Worm (Caenorhabditis elegans): ENCODE results near the gene nspb-11.

nspb-11 gene

DNA sequence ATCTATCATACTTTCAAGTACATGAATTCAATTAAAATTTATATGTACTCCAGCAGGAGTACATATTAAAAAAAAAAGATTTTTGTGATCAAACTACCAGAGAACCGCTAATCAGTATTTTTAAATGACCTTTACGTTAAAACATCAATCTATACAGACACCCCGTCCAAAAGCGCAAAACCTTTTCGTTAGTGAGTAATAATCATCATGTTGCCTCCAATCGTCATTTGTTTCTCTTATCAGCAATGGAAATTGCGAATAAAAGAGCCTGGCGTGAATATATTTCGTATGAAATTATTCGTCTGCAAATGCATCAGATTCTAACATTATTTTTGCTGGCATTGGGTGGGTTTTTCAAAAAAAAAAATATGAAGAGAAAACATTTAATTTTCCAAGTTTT is 3.0 kb upstream of the nspb-11 start, which contains the start of gene clec-66:
Gene clec-66, plus strand, starts transcription at position 225 of the 400 bp plus-strand sequence.
- TF ChIP-seq ceh-13 (GFP tag; optimal IDR thresholded peaks at IDR 0.05), result no peak

DNA sequence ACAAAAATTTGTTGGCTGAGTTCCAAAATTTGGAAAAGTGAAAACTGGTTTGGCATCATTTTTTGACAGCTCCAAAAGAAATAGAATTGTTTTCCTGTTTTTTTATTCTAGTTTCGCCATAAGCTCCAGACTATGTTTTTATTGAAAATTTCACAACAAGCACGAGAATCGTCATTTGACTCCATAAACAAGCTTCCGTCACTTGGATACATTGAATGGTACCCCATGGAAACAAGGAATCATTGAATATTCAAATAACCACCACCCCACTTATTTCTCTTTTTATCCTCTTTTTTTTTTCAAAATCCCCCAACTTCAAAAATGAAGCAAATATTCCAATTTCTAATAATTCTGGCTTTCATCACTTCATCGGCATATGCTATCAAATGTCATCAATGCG is 1.6 kb downstream of the nspb-11 start, which contains the start of gene ddn-2:
Gene ddn-2, plus strand, starts transcription at position 301 of the 400 bp plus-strand sequence.
- TF ChIP-seq hmg-4 (GFP tag; optimal IDR thresholded peaks at IDR 0.05), result no peak
- TF ChIP-seq aly-1 (tag; optimal IDR thresholded peaks at IDR 0.05), result no peak
- TF ChIP-seq ceh-13 (GFP tag; optimal IDR thresholded peaks at IDR 0.05), result no peak
- no peak for TF ChIP-seq sea-1 (GFP tag; conservative IDR thresholded peaks at IDR 0.05)
- no peak for TF ChIP-seq hnd-1 (tag; optimal IDR thresholded peaks at IDR 0.05)

DNA sequence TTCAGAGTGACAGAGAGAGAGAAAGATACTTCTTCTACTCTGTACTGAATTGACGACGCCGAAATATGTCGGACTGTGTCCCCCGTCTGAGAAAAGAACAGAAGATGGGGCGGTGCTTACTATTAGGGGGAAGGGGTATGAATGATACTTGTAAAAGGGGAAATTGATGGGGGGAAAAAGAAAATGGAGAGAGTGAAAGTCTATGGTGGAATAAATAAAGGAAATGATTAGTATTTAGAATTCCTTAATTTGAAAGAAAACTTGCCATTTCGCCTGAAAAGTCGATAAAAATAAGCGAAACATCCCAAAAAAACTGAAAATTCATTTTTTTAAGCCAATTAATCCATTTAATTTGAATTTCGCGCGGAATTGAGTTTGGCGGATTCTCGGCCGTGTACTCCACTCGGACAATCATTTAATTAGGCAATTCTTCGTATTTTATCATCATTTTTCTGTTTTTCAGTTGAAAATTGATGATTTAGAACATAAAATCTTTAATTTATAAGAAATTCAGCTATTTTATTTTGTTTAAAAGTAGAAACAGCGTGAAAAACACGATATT is 7.4 kb downstream of the nspb-11 start, which contains the start of gene F35C5.12:
Gene F35C5.12, minus strand, starts transcription at position 51 of the 562 bp plus-strand sequence.
- no peak for TF ChIP-seq ceh-36 (tag; optimal IDR thresholded peaks at IDR 0.05)
- TF ChIP-seq hmg-4 (GFP tag; optimal IDR thresholded peaks at IDR 0.05), result no peak
- no peak for TF ChIP-seq flt-1 (GFP tag; IDR thresholded peaks at IDR 0.05)
- no peak for TF ChIP-seq tbx-37 (GFP tag; conservative IDR thresholded peaks at IDR 0.05)
- no peak for TF ChIP-seq tbx-11 (GFP tag; IDR thresholded peaks at IDR 0.05)
- no peak for TF ChIP-seq tra-4 (tag; optimal IDR thresholded peaks at IDR 0.05)

DNA sequence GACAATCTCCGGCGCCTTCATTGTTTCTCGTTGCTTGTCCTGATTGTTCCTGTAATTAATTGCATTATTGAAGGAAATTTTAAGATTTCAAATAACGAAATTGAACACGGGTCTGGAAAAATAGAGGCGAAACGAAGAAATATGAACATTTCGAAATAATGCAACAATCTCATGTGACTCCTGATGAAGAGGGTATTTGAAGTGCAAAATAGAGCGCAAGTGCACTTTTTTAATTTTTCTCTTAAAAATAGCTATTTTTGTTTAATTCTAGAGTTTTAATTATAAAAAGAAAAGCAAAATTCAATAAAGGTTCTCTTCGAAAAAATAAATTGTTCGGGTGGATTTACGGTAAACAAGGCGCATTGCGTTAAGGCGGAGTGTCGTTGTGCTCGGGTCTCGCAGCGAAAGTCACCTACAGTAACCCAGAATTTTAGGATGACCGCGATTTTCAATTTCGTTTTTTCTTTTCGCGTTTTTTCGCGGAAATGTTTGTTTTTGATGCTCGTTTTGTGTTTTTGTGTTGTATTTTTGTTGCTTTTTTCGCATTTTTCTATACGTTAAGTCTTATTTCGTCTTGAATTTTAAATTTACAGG is 11.9 kb downstream of the nspb-11 start, which contains the start of the genes F58G1.2 and wago-4:
Gene F58G1.2, minus strand, starts transcription at position 51 of the 594 bp plus-strand sequence.
Gene wago-4, plus strand, starts transcription at position 592 of the 594 bp plus-strand sequence.
- no peak for TF ChIP-seq flt-1 (GFP tag; IDR thresholded peaks at IDR 0.05)
- no peak for TF ChIP-seq ceh-36 (tag; optimal IDR thresholded peaks at IDR 0.05)
- TF ChIP-seq ama-1 (optimal IDR thresholded peaks at IDR 0.05), result no peak
- no peak for TF ChIP-seq scrt-1 (GFP tag; IDR thresholded peaks at IDR 0.05)
- no peak for TF ChIP-seq ets-7 (tag; optimal IDR thresholded peaks at IDR 0.05)
- no peak for TF ChIP-seq sea-1 (GFP tag; conservative IDR thresholded peaks at IDR 0.05)
- TF ChIP-seq tbx-11 (GFP tag; IDR thresholded peaks at IDR 0.05), result no peak
- TF ChIP-seq aly-1 (tag; optimal IDR thresholded peaks at IDR 0.05), result no peak
- no peak for TF ChIP-seq pes-1 (GFP tag; IDR thresholded peaks at IDR 0.05)
- TF ChIP-seq hnd-1 (tag; optimal IDR thresholded peaks at IDR 0.05), result no peak
- no peak for TF ChIP-seq tra-4 (tag; optimal IDR thresholded peaks at IDR 0.05)
- TF ChIP-seq hmg-4 (GFP tag; optimal IDR thresholded peaks at IDR 0.05), result no peak
- TF ChIP-seq B0310.2 (tag; optimal IDR thresholded peaks at IDR 0.05), result no peak
- no peak for TF ChIP-seq ceh-13 (GFP tag; optimal IDR thresholded peaks at IDR 0.05)
- TF ChIP-seq F13C5.2 (tag; optimal IDR thresholded peaks at IDR 0.05), result no peak

DNA sequence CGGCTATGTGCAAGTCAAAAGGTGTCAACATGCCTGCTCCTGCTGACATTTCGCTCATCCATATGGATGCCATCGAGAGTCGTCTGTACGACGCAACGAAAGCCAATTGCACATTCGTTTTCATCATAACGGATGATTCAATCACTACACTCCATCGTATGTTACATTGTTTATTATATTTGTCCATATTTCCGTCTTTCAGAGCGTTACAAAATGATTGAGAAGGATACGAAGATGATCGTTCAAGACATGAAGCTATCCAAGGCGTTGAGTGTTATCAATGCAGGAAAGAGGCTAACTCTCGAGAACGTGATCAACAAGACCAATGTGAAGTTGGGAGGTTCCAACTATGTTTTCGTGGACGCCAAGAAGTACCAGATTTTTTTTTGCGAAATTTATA is 14.3 kb downstream of the nspb-11 start:
- no peak for TF ChIP-seq hmbx-1 (tag; optimal IDR thresholded peaks at IDR 0.05)
- TF ChIP-seq F13C5.2 (tag; optimal IDR thresholded peaks at IDR 0.05), result no peak
- TF ChIP-seq ceh-36 (tag; optimal IDR thresholded peaks at IDR 0.05), result no peak
- no peak for TF ChIP-seq B0310.2 (tag; optimal IDR thresholded peaks at IDR 0.05)
- TF ChIP-seq pes-1 (GFP tag; IDR thresholded peaks at IDR 0.05), result no peak

DNA sequence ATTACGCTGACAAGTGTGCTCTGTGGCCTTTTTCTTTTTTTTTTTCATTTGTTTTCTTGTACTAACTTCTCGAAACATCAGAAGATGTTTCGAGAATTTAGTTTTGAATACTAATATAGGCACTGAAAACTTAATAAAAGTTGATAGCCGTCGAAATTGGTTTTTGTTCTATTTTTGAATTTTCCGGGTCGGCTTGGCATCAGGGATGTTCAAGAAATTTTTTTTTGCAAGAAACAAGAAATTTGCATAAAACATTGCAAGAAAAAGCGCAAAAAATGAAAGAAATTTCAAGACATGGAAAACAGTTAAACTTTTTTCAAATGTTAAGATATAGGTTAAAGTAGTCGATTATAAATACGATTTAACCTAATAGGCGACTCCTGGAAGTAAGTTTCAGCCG is 16.1 kb downstream of the nspb-11 start:
- TF ChIP-seq aly-1 (tag; optimal IDR thresholded peaks at IDR 0.05) (no peak), scrt-1 (GFP tag; IDR thresholded peaks at IDR 0.05) (no peak)

DNA sequence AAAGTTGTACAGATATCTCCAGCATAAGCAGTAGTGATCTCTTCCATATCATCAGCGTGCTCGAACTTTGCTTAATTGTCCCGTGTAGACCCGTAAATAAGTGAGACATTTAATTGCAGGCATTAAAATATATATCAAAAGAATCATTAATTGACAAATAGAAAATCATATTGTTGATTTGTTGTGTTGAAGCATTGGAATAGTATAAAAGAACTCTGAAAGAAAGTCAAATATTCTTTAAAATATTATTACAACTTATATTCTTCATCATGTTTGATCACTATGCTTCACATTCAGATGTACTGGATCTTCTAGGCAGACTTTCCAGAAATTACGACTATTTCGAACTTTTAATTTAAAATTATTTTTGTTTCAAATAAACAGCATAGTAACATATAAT is 18.4 kb downstream of the nspb-11 start, which contains the start of gene F58G1.8:
Gene F58G1.8, minus strand, starts transcription at position 101 of the 400 bp plus-strand sequence.
- TF ChIP-seq hmbx-1 (tag; optimal IDR thresholded peaks at IDR 0.05), result no peak
- no peak for TF ChIP-seq hnd-1 (tag; optimal IDR thresholded peaks at IDR 0.05)
- TF ChIP-seq ceh-36 (tag; optimal IDR thresholded peaks at IDR 0.05), result no peak
- TF ChIP-seq tbx-37 (GFP tag; conservative IDR thresholded peaks at IDR 0.05), result no peak
- no peak for TF ChIP-seq tra-4 (tag; optimal IDR thresholded peaks at IDR 0.05)
- TF ChIP-seq ama-1 (optimal IDR thresholded peaks at IDR 0.05), result no peak
- TF ChIP-seq hmg-4 (GFP tag; optimal IDR thresholded peaks at IDR 0.05), result no peak
- no peak for TF ChIP-seq flt-1 (GFP tag; IDR thresholded peaks at IDR 0.05)
- TF ChIP-seq B0310.2 (tag; optimal IDR thresholded peaks at IDR 0.05), result no peak
- TF ChIP-seq tbx-11 (GFP tag; IDR thresholded peaks at IDR 0.05), result no peak
- TF ChIP-seq ceh-13 (GFP tag; optimal IDR thresholded peaks at IDR 0.05), result no peak
- no peak for TF ChIP-seq pes-1 (GFP tag; IDR thresholded peaks at IDR 0.05)
- TF ChIP-seq F13C5.2 (tag; optimal IDR thresholded peaks at IDR 0.05), result no peak
- no peak for TF ChIP-seq scrt-1 (GFP tag; IDR thresholded peaks at IDR 0.05)
- no peak for TF ChIP-seq sea-1 (GFP tag; conservative IDR thresholded peaks at IDR 0.05)
- no peak for TF ChIP-seq aly-1 (tag; optimal IDR thresholded peaks at IDR 0.05)
- TF ChIP-seq ets-7 (tag; optimal IDR thresholded peaks at IDR 0.05), result no peak

DNA sequence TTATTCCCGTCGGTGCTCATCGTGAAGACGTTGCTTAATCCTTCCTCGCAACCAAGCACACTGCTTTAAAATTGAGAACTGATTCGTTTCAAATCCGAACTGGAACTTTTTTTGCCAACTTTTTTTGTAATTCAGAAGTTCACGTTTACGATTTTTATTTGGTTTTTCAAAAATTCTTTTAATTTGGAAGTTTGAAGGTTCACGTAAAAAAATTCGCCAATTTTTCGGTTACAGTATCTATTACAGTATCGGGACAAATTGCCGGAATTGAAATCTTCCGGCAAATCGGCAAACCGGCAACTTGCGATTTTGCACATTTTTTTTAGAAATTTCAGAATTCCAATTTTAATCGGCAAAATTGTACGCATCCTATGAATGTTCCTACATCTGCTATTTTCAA is 21.1 kb downstream of the nspb-11 start, which contains the start of gene F58G1.3:
Gene F58G1.3, minus strand, starts transcription at position 101 of the 400 bp plus-strand sequence.
- TF ChIP-seq tbx-37 (GFP tag; conservative IDR thresholded peaks at IDR 0.05), result no peak
- TF ChIP-seq flt-1 (GFP tag; IDR thresholded peaks at IDR 0.05), result no peak
- TF ChIP-seq hnd-1 (tag; optimal IDR thresholded peaks at IDR 0.05), result no peak
- no peak for TF ChIP-seq sea-1 (GFP tag; conservative IDR thresholded peaks at IDR 0.05)
- TF ChIP-seq tbx-11 (GFP tag; IDR thresholded peaks at IDR 0.05), result no peak
- no peak for TF ChIP-seq scrt-1 (GFP tag; IDR thresholded peaks at IDR 0.05)
- no peak for TF ChIP-seq ama-1 (optimal IDR thresholded peaks at IDR 0.05)
- no peak for TF ChIP-seq pes-1 (GFP tag; IDR thresholded peaks at IDR 0.05)
- no peak for TF ChIP-seq ceh-13 (GFP tag; optimal IDR thresholded peaks at IDR 0.05)
- TF ChIP-seq aly-1 (tag; optimal IDR thresholded peaks at IDR 0.05), result no peak
- TF ChIP-seq ets-7 (tag; optimal IDR thresholded peaks at IDR 0.05), result no peak
- no peak for TF ChIP-seq hmbx-1 (tag; optimal IDR thresholded peaks at IDR 0.05)
- no peak for TF ChIP-seq ceh-36 (tag; optimal IDR thresholded peaks at IDR 0.05)
- no peak for TF ChIP-seq F13C5.2 (tag; optimal IDR thresholded peaks at IDR 0.05)
- no peak for TF ChIP-seq B0310.2 (tag; optimal IDR thresholded peaks at IDR 0.05)
- TF ChIP-seq hmg-4 (GFP tag; optimal IDR thresholded peaks at IDR 0.05), result no peak
- TF ChIP-seq tra-4 (tag; optimal IDR thresholded peaks at IDR 0.05), result no peak

Measured in whole organism, early embryonic.